Worm (Caenorhabditis elegans) whole organism, midembryonic: Measurements from ENCODE around the gene lec-5.
"Not testable (repeated sequence)": the region's sequence is repeated elsewhere in the genome, so short reads cannot be mapped to it uniquely, and the experiment has no call there.

ENCODE experiments used
- T22C8.4 ChIP-seq: fragments of 200-800 bp; sonication (Bioruptor generic); IDR thresholded peaks from 2 replicates; pipeline ENCODE4 v1.3.6; 2022; ENCODE audit warnings: missing genetic modification characterization, missing compliant biosample characterization
- cog-1 ChIP-seq: sonication (generic microtip); optimal IDR thresholded peaks from 2 replicates; lab custom pipeline; 2016; ENCODE audit warnings: missing genetic modification characterization, missing compliant biosample characterization
- flt-1 ChIP-seq: fragments of 200-800 bp; sonication (Bioruptor generic); IDR thresholded peaks from 2 replicates; pipeline ENCODE4 v1.3.6; 2022; ENCODE audit warnings: missing genetic modification characterization, missing compliant biosample characterization
- klf-2 ChIP-seq: fragments of 200-800 bp; sonication (Bioruptor generic); conservative IDR thresholded peaks from 2 replicates; pipeline ENCODE4 v1.3.6; 2022; ENCODE audit warnings: missing genetic modification reagents, missing genetic modification characterization, missing compliant biosample characterization
- med-1 ChIP-seq: sonication (generic microtip); optimal IDR thresholded peaks from 2 replicates; lab custom pipeline; 2017; ENCODE audit warnings: missing genetic modification characterization, mild to moderate bottlenecking, missing compliant biosample characterization, antibody characterized with exemption, missing genetic modification reagents; ENCODE audit not compliant: insufficient read depth
- ref-1 ChIP-seq: fragments of 200-800 bp; sonication (Bioruptor generic); conservative IDR thresholded peaks from 2 replicates; pipeline ENCODE4 v1.3.6; 2022; ENCODE audit warnings: missing genetic modification reagents, missing genetic modification characterization, missing compliant biosample characterization
- tab-1 ChIP-seq: fragments of 200-800 bp; sonication (Bioruptor generic); IDR thresholded peaks from 2 replicates; pipeline ENCODE4 v1.3.6; 2022; ENCODE audit warnings: missing genetic modification characterization, missing compliant biosample characterization
- ztf-23 ChIP-seq: fragments of 200-800 bp; sonication (Bioruptor generic); IDR thresholded peaks from 2 replicates; pipeline ENCODE4 v1.3.6; 2022; ENCODE audit warnings: missing genetic modification reagents, missing genetic modification characterization, missing compliant biosample characterization
- ztf-29 ChIP-seq: fragments of 200-800 bp; sonication (Bioruptor generic); IDR thresholded peaks from 2 replicates; pipeline ENCODE4 v1.3.6; 2022; ENCODE audit warnings: missing genetic modification reagents, missing genetic modification characterization, missing compliant biosample characterization

Gene lec-5

DNA sequence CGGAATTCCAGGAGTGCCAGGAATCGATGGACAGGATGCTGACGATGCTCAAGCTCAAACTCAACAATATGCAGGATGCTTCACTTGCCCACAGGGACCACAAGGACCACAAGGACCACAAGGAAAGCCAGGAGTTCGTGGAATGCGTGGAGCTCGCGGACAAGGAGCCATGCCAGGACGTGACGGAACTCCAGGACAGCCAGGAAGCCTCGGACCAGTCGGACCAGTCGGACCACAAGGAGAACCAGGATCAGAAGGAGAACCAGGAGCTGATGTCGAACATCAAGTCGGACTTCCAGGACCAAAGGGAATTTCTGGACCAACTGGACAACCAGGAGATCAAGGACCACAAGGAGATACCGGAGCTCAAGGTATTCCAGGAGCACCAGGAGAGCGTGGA lies 9.5 kb downstream of the lec-5 start:
- no peak for TF ChIP-seq T22C8.4
- TF ChIP-seq flt-1 (GFP tag; lab: Robert Waterston, UW) = no peak
- no peak for TF ChIP-seq ztf-23 (GFP tag; lab: Robert Waterston, UW)

DNA sequence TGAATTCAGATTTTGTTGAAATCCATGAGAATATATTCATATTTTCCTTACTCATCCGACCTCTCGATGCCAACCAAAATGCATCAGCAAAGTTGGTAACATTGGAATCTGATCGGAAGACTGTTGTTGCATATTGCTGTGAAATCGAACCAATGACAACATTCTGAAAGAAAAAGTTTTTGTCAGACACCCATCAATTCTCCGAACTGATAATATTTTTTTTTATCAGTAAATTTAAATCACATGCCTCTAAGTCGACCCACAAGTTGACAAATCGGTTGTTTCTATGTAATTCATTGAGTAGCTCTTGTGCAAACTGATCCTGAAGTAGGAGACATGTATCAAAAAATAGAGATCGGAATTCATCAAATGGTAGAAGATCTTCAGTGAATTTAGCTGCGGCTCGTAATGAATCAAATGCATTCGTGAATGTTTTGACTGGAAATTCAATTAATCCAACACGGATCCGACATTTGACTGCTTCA lies 10.9 kb downstream of the lec-5 start, which contains the start of gene col-74:
Gene col-74 (plus strand): TSS at position 435 of the 485 bp plus-strand sequence.
- TF ChIP-seq med-1 (no peak), ztf-29 (GFP tag; lab: Robert Waterston, UW) (no peak), T22C8.4 (no peak), cog-1 (tag; lab: Kevin White, UChicago) (no peak)

DNA sequence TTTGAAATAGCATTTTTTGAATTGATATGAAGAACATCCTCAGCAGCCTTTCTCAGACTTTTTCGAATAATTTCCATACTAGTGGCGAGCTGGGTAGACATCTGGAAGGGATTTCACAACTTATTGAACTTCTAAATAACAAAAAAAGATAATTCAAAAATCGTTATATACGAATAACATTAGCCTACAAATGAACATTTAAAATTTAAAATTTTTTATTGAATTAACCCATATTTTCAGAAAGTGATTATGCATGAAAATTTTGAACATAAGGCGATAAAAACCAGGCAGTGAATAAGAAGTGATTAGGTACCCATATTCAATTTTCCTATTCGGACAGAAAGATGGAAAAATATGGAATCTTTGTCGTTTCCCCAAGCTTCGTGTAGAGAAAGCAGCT lies 12.4 kb downstream of the lec-5 start, which contains the start of gene ZK1248.11:
Gene ZK1248.11 (minus strand): TSS at position 101 of the 400 bp plus-strand sequence.
- no peak for TF ChIP-seq klf-2 (GFP tag; lab: Robert Waterston, UW)

DNA sequence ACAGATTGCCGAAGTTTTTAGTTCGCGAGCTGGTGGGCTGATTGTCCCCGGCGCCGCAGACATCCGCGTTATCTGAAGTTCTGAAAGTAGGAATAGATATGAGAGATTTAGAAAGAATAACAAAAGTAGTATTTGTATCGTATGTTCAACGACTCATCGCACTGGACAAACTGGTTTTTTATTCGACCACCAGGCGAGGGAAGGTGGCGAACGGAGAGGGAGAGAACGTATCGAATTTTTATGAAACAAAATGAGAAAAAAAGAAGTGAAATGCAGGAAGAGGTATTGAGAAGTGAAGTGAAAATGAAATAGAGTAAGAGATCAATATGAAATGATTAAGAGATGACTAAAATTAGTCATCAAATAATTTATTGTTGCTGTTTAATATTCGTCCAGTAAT lies 13.5 kb downstream of the lec-5 start, which contains the start of gene tbc-2:
Gene tbc-2 (minus strand): TSS at position 80 of the 400 bp plus-strand sequence.
- TF ChIP-seq cog-1 (tag; lab: Kevin White, UChicago) = no peak
- no peak for TF ChIP-seq ztf-29 (GFP tag; lab: Robert Waterston, UW)
- no peak for TF ChIP-seq med-1
- TF ChIP-seq ztf-23 (GFP tag; lab: Robert Waterston, UW) = no peak
- no peak for TF ChIP-seq klf-2 (GFP tag; lab: Robert Waterston, UW)
- TF ChIP-seq tab-1 (GFP tag; lab: Robert Waterston, UW) = no peak
- no peak for TF ChIP-seq ref-1 (GFP tag; lab: Robert Waterston, UW)
- TF ChIP-seq flt-1 (GFP tag; lab: Robert Waterston, UW) = no peak
- TF ChIP-seq T22C8.4 = no peak

DNA sequence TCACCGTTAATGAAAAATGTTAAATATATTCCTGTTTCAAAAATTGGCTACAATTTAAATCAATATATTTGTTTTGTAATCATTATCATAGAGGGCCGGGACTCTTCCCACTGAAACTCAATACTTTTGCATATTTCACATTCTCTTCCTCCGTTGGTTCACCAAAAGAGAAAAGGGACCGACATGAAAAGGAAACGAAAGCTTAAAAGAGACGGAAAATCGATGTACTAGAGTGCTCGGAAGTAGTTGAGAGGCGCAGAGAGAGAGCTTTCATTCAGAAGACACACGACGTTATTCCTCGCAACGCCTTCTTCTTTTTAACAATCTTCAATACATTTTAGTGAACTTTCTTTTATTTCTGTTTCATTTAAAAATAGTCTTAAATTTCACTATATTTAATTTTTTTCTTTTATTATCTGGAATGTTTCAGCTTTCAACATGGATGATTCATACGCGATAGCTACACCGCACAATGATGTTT lies 20.6 kb downstream of the lec-5 start, which contains the start of gene ehs-1:
Gene ehs-1 (plus strand): TSS at position 431 of the 481 bp plus-strand sequence.
- no peak for TF ChIP-seq ztf-29 (GFP tag; lab: Robert Waterston, UW)
- no peak for TF ChIP-seq tab-1 (GFP tag; lab: Robert Waterston, UW)
- TF ChIP-seq ref-1 (GFP tag; lab: Robert Waterston, UW) = no peak
- no peak for TF ChIP-seq ztf-23 (GFP tag; lab: Robert Waterston, UW)

DNA sequence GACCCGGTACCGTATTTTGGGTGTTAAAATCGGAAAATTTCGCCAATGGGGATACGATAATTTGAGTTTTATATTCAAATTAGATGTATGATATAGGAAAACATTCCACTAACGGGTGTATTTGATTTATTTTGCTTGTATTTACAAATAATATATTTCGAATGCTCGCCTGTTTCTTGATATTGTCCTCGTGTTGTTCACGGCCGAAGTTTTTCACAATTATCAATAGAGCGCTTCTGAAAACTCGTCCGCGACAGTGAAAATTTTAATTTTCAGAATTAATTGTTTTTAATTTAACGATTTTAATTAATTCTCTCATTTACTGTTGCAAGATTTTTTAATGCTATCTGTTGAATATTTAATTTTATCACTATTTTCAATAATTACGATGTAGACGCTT lies 21.2 kb downstream of the lec-5 start:
- TF ChIP-seq klf-2 (GFP tag; lab: Robert Waterston, UW) = no peak
- 0 out of 2 replicates have a peak, but pooled peaks have one; percentile 48 for TF ChIP-seq ztf-23 (GFP tag; lab: Robert Waterston, UW)
- TF ChIP-seq tab-1 (GFP tag; lab: Robert Waterston, UW) = no peak
- TF ChIP-seq cog-1 (tag; lab: Kevin White, UChicago) = no peak
- TF ChIP-seq T22C8.4 = no peak
- no peak for TF ChIP-seq ztf-29 (GFP tag; lab: Robert Waterston, UW)
- no peak for TF ChIP-seq med-1
- no peak for TF ChIP-seq ref-1 (GFP tag; lab: Robert Waterston, UW)
- peak; percentile 52; the same call in 1 of the 2 replicates for TF ChIP-seq flt-1 (GFP tag; lab: Robert Waterston, UW)

DNA sequence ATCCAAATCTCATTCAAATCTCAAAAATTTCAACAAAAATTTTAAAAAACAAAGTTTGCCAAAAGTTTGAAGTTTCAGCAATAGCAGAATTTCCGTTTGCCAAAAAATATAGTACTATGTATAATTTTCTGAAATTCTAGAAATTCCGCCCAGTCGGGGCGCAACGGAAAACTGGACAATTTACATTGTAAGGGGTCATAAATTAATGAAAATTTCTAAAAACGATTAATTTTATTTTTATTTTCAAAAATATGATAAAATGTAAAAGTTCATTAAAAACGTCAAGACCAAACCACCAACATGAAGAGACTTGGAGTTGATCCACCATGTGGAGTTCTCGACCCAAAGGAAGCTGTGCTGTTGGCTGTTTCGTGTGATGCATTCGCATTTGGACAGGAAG lies 22.6 kb downstream of the lec-5 start, which contains the start of gene ZK1248.4:
Gene ZK1248.4 (plus strand): TSS at position 301 of the 400 bp plus-strand sequence.
- TF ChIP-seq tab-1 (GFP tag; lab: Robert Waterston, UW) = no peak
- no peak for TF ChIP-seq cog-1 (tag; lab: Kevin White, UChicago)
- no peak for TF ChIP-seq ztf-23 (GFP tag; lab: Robert Waterston, UW)
- TF ChIP-seq ref-1 (GFP tag; lab: Robert Waterston, UW) = no peak
- no peak for TF ChIP-seq T22C8.4
- TF ChIP-seq ztf-29 (GFP tag; lab: Robert Waterston, UW) = no peak
- TF ChIP-seq klf-2 (GFP tag; lab: Robert Waterston, UW) = no peak
- TF ChIP-seq med-1 = no peak
- TF ChIP-seq flt-1 (GFP tag; lab: Robert Waterston, UW) = no peak

DNA sequence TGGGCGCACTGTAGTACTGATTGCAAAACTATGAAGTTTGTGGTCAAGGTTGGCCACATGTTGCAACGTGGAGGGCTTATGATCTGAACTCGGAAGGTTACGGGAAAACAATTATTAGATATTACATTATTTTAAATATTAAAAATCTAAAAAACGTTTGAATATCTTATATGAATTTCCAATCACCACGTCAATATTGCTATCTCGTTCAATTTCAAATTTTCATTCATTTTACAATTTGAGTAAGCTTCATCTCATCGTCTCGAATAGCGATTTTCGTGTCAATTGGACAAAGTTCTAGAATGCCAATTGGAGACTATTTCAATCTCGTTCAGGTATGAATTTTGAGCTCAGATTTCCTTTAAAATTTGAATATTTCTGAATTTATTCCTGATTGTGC lies 24.6 kb downstream of the lec-5 start, which contains the start of gene ZK1248.20:
Gene ZK1248.20 (plus strand): TSS at position 301 of the 400 bp plus-strand sequence.
- TF ChIP-seq T22C8.4 (no peak), flt-1 (GFP tag; lab: Robert Waterston, UW) (no peak), tab-1 (GFP tag; lab: Robert Waterston, UW) (no peak), ztf-23 (GFP tag; lab: Robert Waterston, UW) (no peak), cog-1 (tag; lab: Kevin White, UChicago) (no peak), med-1 (no peak), ztf-29 (GFP tag; lab: Robert Waterston, UW) (no peak), klf-2 (GFP tag; lab: Robert Waterston, UW) (no peak), ref-1 (GFP tag; lab: Robert Waterston, UW) (no peak)

DNA sequence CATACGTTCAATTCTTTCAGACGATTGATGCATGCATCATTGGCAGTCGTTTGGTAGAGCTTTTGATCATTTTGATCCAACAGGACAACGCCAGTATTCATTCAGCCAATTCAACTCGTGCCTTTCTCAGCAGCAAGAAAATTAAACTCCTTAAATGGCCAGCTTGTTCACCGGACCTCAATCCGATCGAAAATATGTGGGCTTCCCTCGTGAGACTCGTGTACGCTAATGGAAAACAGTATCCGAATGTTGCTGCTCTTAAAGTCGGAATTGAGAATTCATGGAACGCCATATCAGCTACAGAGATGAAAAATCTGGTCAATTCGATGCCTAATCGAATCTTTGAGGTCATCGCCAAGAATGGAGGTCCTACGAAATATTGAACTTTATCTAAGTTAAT lies 25.5 kb downstream of the lec-5 start, which contains the start of gene wago-5:
Gene wago-5 (minus strand): TSS at position 101 of the 400 bp plus-strand sequence.
- not testable (repeated sequence) for TF ChIP-seq klf-2, ztf-23, flt-1 (GFP tag; lab: Robert Waterston, UW)

DNA sequence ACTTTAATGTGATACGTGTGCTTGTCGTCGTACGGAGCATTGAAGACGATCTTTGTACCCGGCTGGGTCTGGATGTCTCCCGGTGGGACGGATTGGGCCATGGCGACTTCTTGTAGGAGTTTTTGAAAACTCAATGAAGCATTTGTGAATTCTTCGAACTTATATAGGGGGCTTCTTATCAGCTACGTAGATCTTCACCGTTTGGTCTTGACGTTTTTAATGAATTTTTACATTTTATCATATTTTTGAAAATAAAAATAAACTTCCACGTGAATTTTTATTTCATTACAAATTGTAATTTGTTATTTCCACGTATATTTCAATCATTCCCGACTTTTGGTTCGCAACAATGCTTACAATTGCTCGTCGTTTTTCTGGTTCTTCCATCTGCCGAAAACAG lies 30.7 kb downstream of the lec-5 start, which contains the start of the genes msp-64 and ZK1248.5:
Gene msp-64 (minus strand): TSS at position 101 of the 400 bp plus-strand sequence.
Gene ZK1248.5 (plus strand): TSS at position 285 of the 400 bp plus-strand sequence.
- TF ChIP-seq ztf-29 (GFP tag; lab: Robert Waterston, UW) = no peak
- no peak for TF ChIP-seq cog-1 (tag; lab: Kevin White, UChicago)
- TF ChIP-seq ref-1 (GFP tag; lab: Robert Waterston, UW) = no peak
- no peak for TF ChIP-seq flt-1 (GFP tag; lab: Robert Waterston, UW)
- no peak for TF ChIP-seq T22C8.4
- no peak for TF ChIP-seq med-1
- no peak for TF ChIP-seq ztf-23 (GFP tag; lab: Robert Waterston, UW)
- no peak for TF ChIP-seq klf-2 (GFP tag; lab: Robert Waterston, UW)
- no peak for TF ChIP-seq tab-1 (GFP tag; lab: Robert Waterston, UW)
